Fruit fly (Drosophila melanogaster): ENCODE data around the gene CG11470.

- TF ChIP-seq ttk (optimal IDR thresholded peaks at IDR 0.05) (no peak), psq (optimal IDR thresholded peaks at IDR 0.05) (no peak), Sin3A (optimal IDR thresholded peaks at IDR 0.05) (no peak), Myc (optimal IDR thresholded peaks at IDR 0.05) (no peak), h (optimal IDR thresholded peaks at IDR 0.05) (no peak), insv (optimal IDR thresholded peaks at IDR 0.05) (no peak)
Observed at dm6 chr3R:29589662-29590061, at the start of gene CG11470.

Data from Kc167 (cell line).